Fruit fly (Drosophila melanogaster): ENCODE data around the gene Ulp1.
A peak's percentile ranks its signal among the peaks of the same experiment; 100 is the strongest.

The Ulp1 gene

dm6 chrX:19224580-19225303 is 16.8 kb upstream of the Ulp1 start (continued):
- no peak for TF ChIP-seq CG4730 (GFP tag; IDR thresholded peaks at IDR 0.05)
- TF ChIP-seq CG33557 (GFP tag; optimal IDR thresholded peaks at IDR 0.05): no peak
- no peak for TF ChIP-seq pho (GFP tag; optimal IDR thresholded peaks at IDR 0.05)
- peak in 1 of 2 experiments; percentile 22 for TF ChIP-seq Eip74EF (GFP tag; optimal IDR thresholded peaks at IDR 0.05)
- no peak for TF ChIP-seq CG31365 (tag; optimal IDR thresholded peaks at IDR 0.05)
- peak; percentile 47 for TF ChIP-seq CG17829 (tag; optimal IDR thresholded peaks at IDR 0.05)
- TF ChIP-seq unpg (GFP tag; optimal IDR thresholded peaks at IDR 0.05): peak; percentile 20
- TF ChIP-seq CG4854 (GFP tag; optimal IDR thresholded peaks at IDR 0.05): no peak
- no peak for TF ChIP-seq abd-A (tag; optimal IDR thresholded peaks at IDR 0.05)
- TF ChIP-seq CG18011 (GFP tag; optimal IDR thresholded peaks at IDR 0.05): no peak
- peak; percentile 64 for TF ChIP-seq CG2678 (tag; optimal IDR thresholded peaks at IDR 0.05)
- TF ChIP-seq CG8765 (GFP tag; IDR thresholded peaks at IDR 0.05): no peak
- no peak for TF ChIP-seq CG9215 (GFP tag; IDR thresholded peaks at IDR 0.05)
- no peak for TF ChIP-seq HLH3B (GFP tag; IDR thresholded peaks at IDR 0.05)
- no peak for TF ChIP-seq bab2 (GFP tag; optimal IDR thresholded peaks at IDR 0.05)
- no peak for TF ChIP-seq CG6791 (GFP tag; IDR thresholded peaks at IDR 0.05; ENCODE audit: partially characterized antibody)
- TF ChIP-seq gsb-n (tag; optimal IDR thresholded peaks at IDR 0.05): peak; percentile 3
- TF ChIP-seq z (GFP tag; IDR thresholded peaks at IDR 0.05): no peak
- no peak for TF ChIP-seq CG8089 (GFP tag; optimal IDR thresholded peaks at IDR 0.05)
- TF ChIP-seq NC2α (GFP tag; optimal IDR thresholded peaks at IDR 0.05): no peak
- TF ChIP-seq Asciz (GFP tag; optimal IDR thresholded peaks at IDR 0.05): no peak
- TF ChIP-seq crc (GFP tag; optimal IDR thresholded peaks at IDR 0.05): no peak
- TF ChIP-seq CG34376 (GFP tag; optimal IDR thresholded peaks at IDR 0.05): no peak
- TF ChIP-seq mld (GFP tag; IDR thresholded peaks at IDR 0.05; ENCODE audit: partially characterized antibody): no peak
- no peak for TF ChIP-seq tup (GFP tag; optimal IDR thresholded peaks at IDR 0.05)
- no peak for TF ChIP-seq gfzf (GFP tag; optimal IDR thresholded peaks at IDR 0.05)
- TF ChIP-seq CG3838 (GFP tag; optimal IDR thresholded peaks at IDR 0.05): no peak
- peak; percentile 70 for TF ChIP-seq phol (tag; optimal IDR thresholded peaks at IDR 0.05)
- TF ChIP-seq CG8359 (GFP tag; optimal IDR thresholded peaks at IDR 0.05; ENCODE audit: borderline replicate concordance): no peak
- no peak for TF ChIP-seq NFAT (GFP tag; IDR thresholded peaks at IDR 0.05)
- no peak for TF ChIP-seq CG17186 (GFP tag; optimal IDR thresholded peaks at IDR 0.05)
- TF ChIP-seq CG6683 (GFP tag; optimal IDR thresholded peaks at IDR 0.05): no peak
- no peak for TF ChIP-seq danr (GFP tag; IDR thresholded peaks at IDR 0.05)
- TF ChIP-seq CG10543 (GFP tag; optimal IDR thresholded peaks at IDR 0.05): no peak
- TF ChIP-seq CG4820 (GFP tag; optimal IDR thresholded peaks at IDR 0.05): peak; percentile 3
- TF ChIP-seq CG7987 (GFP tag; optimal IDR thresholded peaks at IDR 0.05): no peak
- no peak for TF ChIP-seq Spps (tag; optimal IDR thresholded peaks at IDR 0.05)
- no peak for TF ChIP-seq CG12071 (GFP tag; optimal IDR thresholded peaks at IDR 0.05)
- TF ChIP-seq Bdp1 (GFP tag; optimal IDR thresholded peaks at IDR 0.05): no peak
- no peak for TF ChIP-seq Poxn (GFP tag; IDR thresholded peaks at IDR 0.05)
- TF ChIP-seq CG14014 (GFP tag; IDR thresholded peaks at IDR 0.05): no peak
- peak; percentile 5 for TF ChIP-seq CG6765 (GFP tag; optimal IDR thresholded peaks at IDR 0.05)
- no peak for TF ChIP-seq CG9609 (GFP tag; optimal IDR thresholded peaks at IDR 0.05)
- no peak for TF ChIP-seq amos (GFP tag; IDR thresholded peaks at IDR 0.05; ENCODE audit: partially characterized antibody)
- no peak for TF ChIP-seq ken (GFP tag; IDR thresholded peaks at IDR 0.05)
- TF ChIP-seq CG5953 (GFP tag; IDR thresholded peaks at IDR 0.05): no peak
- TF ChIP-seq Hr78 (GFP tag; optimal IDR thresholded peaks at IDR 0.05): peak in 1 of 2 experiments; percentile 7
- TF ChIP-seq CG8478 (optimal IDR thresholded peaks at IDR 0.05): no peak
- no peak for TF ChIP-seq pb (GFP tag; optimal IDR thresholded peaks at IDR 0.05)
- TF ChIP-seq CG17328 (GFP tag; IDR thresholded peaks at IDR 0.05): no peak

Measured in whole organism, embryonic.